Fruit fly (Drosophila melanogaster) whole organism, prepupa: Measurements from ENCODE around the gene Pvr.

Experiments used
- Blimp-1 ChIP-seq: fragments of 200-800 bp; sonication (Bioruptor generic); optimal IDR thresholded peaks from 3 replicates; lab custom pipeline; 2017; ENCODE audit warnings: missing biosample characterization, missing genetic modification characterization, mild to moderate bottlenecking, moderate library complexity, missing genetic modification reagents
- CG10669 ChIP-seq: fragments of 200-800 bp; sonication (Bioruptor generic); optimal IDR thresholded peaks from 3 replicates; lab custom pipeline; 2018; ENCODE audit warnings: missing biosample characterization, mild to moderate bottlenecking, missing genetic modification characterization, moderate library complexity
- CG11762 ChIP-seq: fragments of 200-800 bp; sonication (Bioruptor generic); optimal IDR thresholded peaks from 3 replicates; lab custom pipeline; 2016; ENCODE audit warnings: missing biosample characterization, missing genetic modification characterization; ENCODE audit not compliant: insufficient read depth
- CG1621 ChIP-seq: fragments of 200-800 bp; sonication (Bioruptor generic); optimal IDR thresholded peaks from 3 replicates; lab custom pipeline; 2018; ENCODE audit warnings: missing biosample characterization, mild to moderate bottlenecking, missing genetic modification characterization
- CG3032 ChIP-seq: fragments of 200-800 bp; optimal IDR thresholded peaks from 2 replicates; lab custom pipeline; 2019; ENCODE audit warnings: missing biosample characterization, mild to moderate bottlenecking, missing genetic modification characterization, moderate library complexity
- CG31627 ChIP-seq: fragments of 200-800 bp; sonication (Bioruptor generic); optimal IDR thresholded peaks from 3 replicates; lab custom pipeline; 2016; ENCODE audit warnings: missing biosample characterization, missing genetic modification characterization
- CG32006 ChIP-seq: fragments of 200-800 bp; sonication (Bioruptor generic); optimal IDR thresholded peaks from 3 replicates; lab custom pipeline; 2017; ENCODE audit warnings: missing biosample characterization, mild to moderate bottlenecking, missing genetic modification characterization
- CG6276 ChIP-seq: fragments of 200-800 bp; sonication (Bioruptor generic); optimal IDR thresholded peaks from 2 replicates; lab custom pipeline; 2017; ENCODE audit warnings: missing biosample characterization, mild to moderate bottlenecking, missing genetic modification characterization
- CG6792 ChIP-seq: fragments of 200-800 bp; sonication (Bioruptor generic); optimal IDR thresholded peaks from 3 replicates; lab custom pipeline; 2016; ENCODE audit warnings: missing biosample characterization, missing genetic modification characterization
- CG6808 ChIP-seq: fragments of 200-800 bp; sonication (Bioruptor generic); optimal IDR thresholded peaks from 3 replicates; lab custom pipeline; 2017; ENCODE audit warnings: missing biosample characterization, missing genetic modification characterization, mild to moderate bottlenecking, moderate library complexity, missing genetic modification reagents
- CG7368 ChIP-seq: fragments of 200-800 bp; sonication (Bioruptor generic); optimal IDR thresholded peaks from 3 replicates; lab custom pipeline; 2016; ENCODE audit warnings: missing biosample characterization, missing genetic modification characterization
- CG9139 ChIP-seq: fragments of 200-800 bp; sonication (Bioruptor generic); optimal IDR thresholded peaks from 3 replicates; lab custom pipeline; 2017; ENCODE audit warnings: missing biosample characterization, mild to moderate bottlenecking, missing genetic modification characterization
- Eip78C ChIP-seq: fragments of 200-800 bp; sonication (Bioruptor generic); peaks from one replicate; lab custom pipeline; 2016; ENCODE audit warnings: missing biosample characterization, missing genetic modification characterization
- Ets21C ChIP-seq: fragments of 200-800 bp; sonication (Bioruptor generic); optimal IDR thresholded peaks from 3 replicates; lab custom pipeline; 2016; ENCODE audit warnings: missing biosample characterization, missing genetic modification characterization
- Hr38 ChIP-seq: sonication (Bioruptor generic); optimal IDR thresholded peaks from 2 replicates; lab custom pipeline; 2016; ENCODE audit warnings: missing biosample characterization, missing genetic modification characterization
- Hr39 ChIP-seq: fragments of 200-800 bp; sonication (Bioruptor generic); optimal IDR thresholded peaks from 2 replicates; lab custom pipeline; 2016; ENCODE audit warnings: missing biosample characterization, missing genetic modification characterization
- Hr4 ChIP-seq: fragments of 200-800 bp; sonication (Bioruptor generic); optimal IDR thresholded peaks from 3 replicates; lab custom pipeline; 2016; ENCODE audit warnings: missing biosample characterization, missing genetic modification characterization
- Lpt ChIP-seq: fragments of 200-800 bp; sonication (Bioruptor generic); optimal IDR thresholded peaks from 3 replicates; lab custom pipeline; 2016; ENCODE audit warnings: missing biosample characterization, missing genetic modification characterization
- Smox ChIP-seq: fragments of 200-800 bp; sonication (Bioruptor generic); optimal IDR thresholded peaks from 3 replicates; lab custom pipeline; 2016; ENCODE audit warnings: missing biosample characterization, missing genetic modification characterization
- Sox102F ChIP-seq: fragments of 200-800 bp; sonication (Bioruptor generic); optimal IDR thresholded peaks from 2 replicates; lab custom pipeline; 2016; ENCODE audit warnings: missing biosample characterization, mild to moderate bottlenecking, missing genetic modification characterization
- Sox15 ChIP-seq: fragments of 200-800 bp; sonication (Bioruptor generic); optimal IDR thresholded peaks from 3 replicates; lab custom pipeline; 2016; ENCODE audit warnings: missing biosample characterization, missing genetic modification characterization
- acj6 ChIP-seq: fragments of 200-800 bp; sonication (Bioruptor generic); optimal IDR thresholded peaks from 3 replicates; lab custom pipeline; 2016; ENCODE audit warnings: missing biosample characterization, missing genetic modification characterization
- cyc ChIP-seq: fragments of 200-800 bp; sonication (Bioruptor generic); optimal IDR thresholded peaks from 3 replicates; lab custom pipeline; 2016; ENCODE audit warnings: missing biosample characterization, missing genetic modification characterization
- dac ChIP-seq: fragments of 200-800 bp; sonication (Bioruptor generic); optimal IDR thresholded peaks from 2 replicates; lab custom pipeline; 2017; ENCODE audit warnings: missing biosample characterization, mild to moderate bottlenecking, missing genetic modification characterization
- dsx ChIP-seq: fragments of 200-800 bp; optimal IDR thresholded peaks from 3 replicates; lab custom pipeline; 2019; ENCODE audit warnings: missing biosample characterization, mild to moderate bottlenecking, missing genetic modification characterization, moderate library complexity; ENCODE audit not compliant: poor library complexity, severe bottlenecking
- esn ChIP-seq: fragments of 200-800 bp; sonication (Bioruptor generic); optimal IDR thresholded peaks from 2 replicates; lab custom pipeline; 2016; ENCODE audit warnings: missing biosample characterization, mild to moderate bottlenecking, missing genetic modification characterization, moderate library complexity
- fd59A ChIP-seq: fragments of 200-800 bp; sonication (Bioruptor generic); optimal IDR thresholded peaks from 2 replicates; lab custom pipeline; 2017; ENCODE audit warnings: missing biosample characterization, mild to moderate bottlenecking, missing genetic modification characterization, missing genetic modification reagents
- fkh ChIP-seq: fragments of 200-800 bp; sonication (Bioruptor generic); optimal IDR thresholded peaks from 3 replicates; lab custom pipeline; 2017; ENCODE audit warnings: missing biosample characterization, mild to moderate bottlenecking, missing genetic modification characterization, moderate library complexity
- lz ChIP-seq: fragments of 200-800 bp; sonication (Bioruptor generic); optimal IDR thresholded peaks from 3 replicates; lab custom pipeline; 2016; ENCODE audit warnings: missing biosample characterization, missing genetic modification characterization
- net ChIP-seq: fragments of 200-800 bp; sonication (Bioruptor generic); optimal IDR thresholded peaks from 3 replicates; lab custom pipeline; 2016; ENCODE audit warnings: missing biosample characterization, missing genetic modification characterization
- ss ChIP-seq, 2 experiments: fragments of 200-800 bp; sonication (Bioruptor generic); optimal IDR thresholded peaks; 2 replicates in 1 of 2; 3 replicates in 1 of 2; lab custom pipeline; 2017 to 2018; ENCODE audit warnings: mild to moderate bottlenecking in 2 of 2, missing biosample characterization in 2 of 2, missing genetic modification characterization in 2 of 2, moderate library complexity in 1 of 2
- svp ChIP-seq: fragments of 200-800 bp; sonication (Bioruptor generic); peaks from one replicate; lab custom pipeline; 2016; ENCODE audit warnings: missing biosample characterization, missing genetic modification characterization

Gene Pvr

DNA sequence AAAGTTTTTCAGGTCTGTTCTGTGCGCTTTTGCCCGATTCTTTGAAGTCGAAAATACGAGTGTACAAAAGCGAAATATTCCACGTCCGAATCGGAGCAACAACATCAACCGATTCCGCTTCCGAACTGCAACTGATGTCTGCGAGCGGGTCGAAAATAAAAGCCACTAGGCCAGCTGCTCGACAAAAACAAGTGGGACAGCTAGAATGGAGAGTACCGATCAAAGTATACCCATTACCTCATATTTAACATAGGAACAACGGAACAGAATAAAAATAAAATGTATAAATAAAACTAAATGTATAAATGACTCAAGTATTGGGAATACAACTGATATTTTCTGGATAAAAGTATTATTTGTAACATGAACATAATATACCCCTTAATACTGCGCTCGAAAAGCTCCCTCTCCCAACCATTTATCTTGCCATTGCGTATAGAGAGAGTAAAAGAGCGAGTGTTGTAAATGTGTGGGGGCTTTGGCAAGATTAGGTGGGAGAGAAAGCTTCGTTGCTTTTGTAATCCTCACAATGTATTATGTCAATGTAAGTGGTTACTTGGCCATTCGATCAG is 34.6 kb downstream of the Pvr start, which contains the start of gene SLC5A11 (continued):
- TF ChIP-seq Ets21C (no peak), acj6 (peak; percentile 87), CG11762 (peak; percentile 97), lz (GFP tag; lab: Kevin White, UChicago) (peak; percentile 95), fd59A (GFP tag; lab: Kevin White, UChicago) (peak; percentile 89), cyc (GFP tag; lab: Kevin White, UChicago) (peak; percentile 99), Eip78C (GFP tag; lab: Kevin White, UChicago) (peak; percentile 100), CG32006 (peak; percentile 94), Hr38 (no peak)

DNA sequence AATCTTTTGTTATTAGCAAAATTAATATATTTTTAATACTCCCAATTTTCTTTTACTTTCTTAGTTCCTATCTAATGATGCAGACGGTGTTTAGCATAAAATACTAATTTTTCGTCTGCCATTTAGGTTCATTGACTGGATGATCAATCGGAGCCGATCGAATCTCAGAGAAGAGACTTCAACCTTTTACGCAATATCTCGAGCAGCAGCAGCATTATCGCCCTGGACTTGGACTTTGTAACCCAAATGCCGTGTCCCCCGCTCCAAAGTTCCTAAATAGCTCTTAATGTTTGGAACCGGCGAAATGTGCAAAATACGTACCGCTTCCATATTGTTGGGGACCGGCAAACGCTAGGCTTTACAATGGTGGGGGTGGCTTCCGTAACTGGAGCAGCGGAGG is 35.3 kb downstream of the Pvr start:
- TF ChIP-seq CG10669 (GFP tag; lab: Kevin White, UChicago) (no peak), svp (GFP tag; lab: Kevin White, UChicago) (peak; percentile 66), Blimp-1 (no peak), CG6808 (GFP tag; lab: Kevin White, UChicago) (peak; percentile 19), ss (GFP tag; optimal IDR thresholded peaks at IDR 0.05; lab: Kevin White, UChicago) (peak in 1 of 2 experiments; percentile 35), CG6276 (GFP tag; lab: Kevin White, UChicago) (peak; percentile 26)

DNA sequence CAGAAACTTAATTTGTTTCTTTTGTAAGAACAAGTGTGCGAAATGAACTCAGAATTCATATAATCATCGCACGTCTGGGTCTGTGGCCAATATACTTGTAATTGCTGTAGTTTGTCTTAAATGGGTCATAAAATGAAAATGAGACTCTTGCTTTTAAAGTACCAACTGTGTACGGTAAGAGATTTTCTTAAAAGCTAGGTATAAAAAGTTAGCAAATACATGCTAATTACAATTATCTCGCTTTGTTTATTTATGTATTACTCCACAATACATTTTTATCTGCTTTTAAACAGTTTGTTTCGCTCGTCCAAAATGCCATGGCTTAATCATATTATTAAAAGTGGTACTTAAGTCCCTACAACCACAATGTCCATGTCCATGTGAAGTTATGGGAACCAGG is 35.9 kb downstream of the Pvr start:
- TF ChIP-seq net (GFP tag; lab: Kevin White, UChicago) (no peak), fkh (GFP tag; lab: Kevin White, UChicago) (peak; percentile 3), CG9139 (GFP tag; lab: Kevin White, UChicago) (no peak)

- TF ChIP-seq Sox102F = no peak
- TF ChIP-seq CG7368 (GFP tag; lab: Kevin White, UChicago) = no peak
- TF ChIP-seq Ets21C = no peak
- TF ChIP-seq ss (GFP tag; optimal IDR thresholded peaks at IDR 0.05; lab: Kevin White, UChicago) = no peak
- TF ChIP-seq CG6792 (GFP tag; lab: Kevin White, UChicago) = no peak
- no peak for TF ChIP-seq Hr39 (GFP tag; lab: Kevin White, UChicago)
- no peak for TF ChIP-seq CG31627 (GFP tag; lab: Kevin White, UChicago)
- no peak for TF ChIP-seq Lpt
- TF ChIP-seq lz (GFP tag; lab: Kevin White, UChicago) = no peak
- TF ChIP-seq Smox (GFP tag; lab: Kevin White, UChicago) = no peak
- no peak for TF ChIP-seq CG3032 (tag; lab: Kevin White, UChicago)
- no peak for TF ChIP-seq CG6808 (GFP tag; lab: Kevin White, UChicago)
- TF ChIP-seq Eip78C (GFP tag; lab: Kevin White, UChicago) = no peak
- no peak for TF ChIP-seq Hr4
- no peak for TF ChIP-seq dsx
- no peak for TF ChIP-seq dac (GFP tag; lab: Kevin White, UChicago)
- TF ChIP-seq Sox15 = no peak
- TF ChIP-seq acj6 = no peak
- TF ChIP-seq svp (GFP tag; lab: Kevin White, UChicago) = no peak
Measured at dm6 chr2L:8202569-8202968, 37.1 kb downstream of the Pvr start.

dm6 chr2L:8198757-8199156 is 40.9 kb downstream of the Pvr start, which contains the start of gene PGAP5:
Gene PGAP5, plus strand, starts transcription at chr2L:8198882.
- TF ChIP-seq CG1621 (tag; lab: Kevin White, UChicago) (no peak), esn (GFP tag; lab: Kevin White, UChicago) (peak; percentile 35), Blimp-1 (no peak), fkh (GFP tag; lab: Kevin White, UChicago) (no peak), Eip78C (GFP tag; lab: Kevin White, UChicago) (no peak), CG31627 (GFP tag; lab: Kevin White, UChicago) (peak; percentile 0), Lpt (no peak)
